Fruit fly (Drosophila melanogaster) whole organism: ENCODE measurements around the gene CG8774.

Experiments
- CG8478 ChIP-seq: fragments of >200 bp; optimal IDR thresholded peaks from 2 replicates; lab custom pipeline; 2018; ENCODE audit warnings: inconsistent platforms
- Dll ChIP-seq: fragments of >200 bp; optimal IDR thresholded peaks from 2 replicates; lab custom pipeline; 2017
- EcR ChIP-seq, 2 experiments: fragments of >200 bp; optimal IDR thresholded peaks; 2 replicates each; lab custom pipeline; 2017; ENCODE audit warnings: missing biosample characterization in 2 of 2, missing genetic modification characterization in 2 of 2, missing genetic modification reagents in 2 of 2
- pan ChIP-seq: fragments of >200 bp; optimal IDR thresholded peaks from 2 replicates; lab custom pipeline; 2017
- psq ChIP-seq: fragments of >200 bp; optimal IDR thresholded peaks from 2 replicates; lab custom pipeline; 2017
- usp ChIP-seq: fragments of >200 bp; optimal IDR thresholded peaks from 2 replicates; lab custom pipeline; 2017; ENCODE audit warnings: missing biosample characterization, missing genetic modification characterization, mixed read lengths

The CG8774 gene

dm6 chr3R:13298114-13298818 lies at the start of gene CG8774:
Gene CG8774 (plus strand): TSS chr3R:13298768.
- TF ChIP-seq EcR (GFP tag; optimal IDR thresholded peaks at IDR 0.05; lab: Kevin White, UChicago): no peak
- TF ChIP-seq Dll: no peak
- no peak for TF ChIP-seq usp (GFP tag; lab: Kevin White, UChicago)
- no peak for TF ChIP-seq CG8478 (lab: Kevin White, UChicago)
- no peak for TF ChIP-seq psq
- no peak for TF ChIP-seq pan (lab: Kevin White, UChicago)

dm6 chr3R:13257110-13257509 lies 41.5 kb upstream of the CG8774 start:
- TF ChIP-seq psq (no peak), Dll (no peak), CG8478 (lab: Kevin White, UChicago) (no peak), EcR (GFP tag; optimal IDR thresholded peaks at IDR 0.05; lab: Kevin White, UChicago) (no peak), pan (lab: Kevin White, UChicago) (no peak), usp (GFP tag; lab: Kevin White, UChicago) (no peak)

DNA sequence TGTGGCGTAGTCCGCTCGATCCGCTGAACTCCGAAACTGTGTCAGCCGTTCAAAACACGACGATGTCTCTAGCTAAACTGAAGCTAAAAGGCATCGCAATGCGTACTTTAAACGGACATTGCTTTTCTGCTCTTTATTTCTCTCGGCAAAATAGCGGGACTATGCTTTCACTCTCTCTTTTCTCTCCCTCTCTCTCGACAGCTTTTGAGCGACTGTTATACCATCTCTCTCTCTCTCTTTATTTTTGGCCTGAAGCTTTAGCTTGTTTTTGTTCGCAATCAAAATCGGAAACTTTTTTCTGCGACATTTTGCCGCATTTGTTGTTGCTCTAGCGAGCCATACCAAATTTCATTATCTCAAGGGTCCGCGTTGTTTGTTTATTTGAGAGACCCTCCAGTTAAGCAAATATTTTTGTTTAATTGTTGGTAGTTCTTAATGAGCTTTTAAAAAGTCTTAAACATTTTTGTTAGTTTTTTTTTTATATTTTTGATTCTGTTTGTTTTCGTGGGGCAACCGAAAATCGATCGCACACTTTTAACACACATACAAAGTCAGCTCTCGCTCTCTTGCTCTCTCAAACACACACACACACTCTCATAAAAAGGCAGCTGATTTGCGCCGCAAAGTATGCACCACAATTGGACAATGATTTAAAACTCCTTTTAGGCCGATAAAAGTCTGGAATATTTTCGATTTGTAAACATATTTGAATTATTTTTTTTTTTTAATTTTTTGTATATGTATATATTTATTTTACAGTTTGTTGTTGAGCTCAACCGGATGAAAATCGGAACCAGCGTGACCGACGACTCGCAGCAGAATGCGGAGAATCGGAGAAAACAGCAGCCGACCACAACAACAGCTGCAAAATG lies 39.6 kb upstream of the CG8774 start, which contains the start of gene Ace:
Ace (minus strand) TSS at position 822 of the 872 bp plus-strand sequence.
- TF ChIP-seq usp (GFP tag; lab: Kevin White, UChicago) (no peak), psq (no peak), CG8478 (lab: Kevin White, UChicago) (no peak), pan (lab: Kevin White, UChicago) (no peak), Dll (no peak), EcR (GFP tag; optimal IDR thresholded peaks at IDR 0.05; lab: Kevin White, UChicago) (no peak)

DNA sequence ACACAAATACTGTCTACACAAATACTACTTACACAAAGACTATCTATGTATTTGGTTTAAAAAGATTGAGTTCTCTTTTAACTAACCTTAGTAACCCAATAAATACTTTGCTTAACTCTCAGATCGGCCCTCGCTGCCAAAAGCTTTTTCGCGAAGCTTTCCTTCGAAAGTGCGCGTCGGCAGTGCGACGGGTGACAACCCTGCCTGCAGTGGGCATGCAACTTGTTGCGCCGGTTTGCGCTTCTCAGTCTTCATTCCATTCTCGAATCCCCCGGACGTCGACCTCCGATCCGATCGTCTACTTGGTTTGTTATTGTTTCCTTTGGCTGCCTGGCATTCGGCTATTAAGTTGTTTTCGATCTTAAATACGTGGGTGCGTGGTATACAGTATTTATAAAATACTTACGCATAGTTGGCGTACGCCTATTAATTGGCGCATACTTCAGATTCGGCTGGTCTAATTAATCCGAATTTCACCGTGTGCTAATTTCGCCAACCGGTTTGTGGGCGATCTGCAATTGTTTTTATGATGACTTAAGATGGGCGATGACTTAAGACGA lies 38.4 kb upstream of the CG8774 start, which contains the start of gene CG11686:
CG11686 (plus strand) TSS at position 243 of the 560 bp plus-strand sequence.
- TF ChIP-seq Dll: no peak
- no peak for TF ChIP-seq EcR (GFP tag; optimal IDR thresholded peaks at IDR 0.05; lab: Kevin White, UChicago)
- TF ChIP-seq psq: no peak
- TF ChIP-seq pan (lab: Kevin White, UChicago): no peak
- TF ChIP-seq CG8478 (lab: Kevin White, UChicago): no peak
- TF ChIP-seq usp (GFP tag; lab: Kevin White, UChicago): no peak

- no peak for TF ChIP-seq EcR (GFP tag; optimal IDR thresholded peaks at IDR 0.05; lab: Kevin White, UChicago)
- no peak for TF ChIP-seq Dll
- no peak for TF ChIP-seq pan (lab: Kevin White, UChicago)
- no peak for TF ChIP-seq psq
- no peak for TF ChIP-seq CG8478 (lab: Kevin White, UChicago)
- no peak for TF ChIP-seq usp (GFP tag; lab: Kevin White, UChicago)
Observed at dm6 chr3R:13261706-13262105, 36.9 kb upstream of the CG8774 start.

DNA sequence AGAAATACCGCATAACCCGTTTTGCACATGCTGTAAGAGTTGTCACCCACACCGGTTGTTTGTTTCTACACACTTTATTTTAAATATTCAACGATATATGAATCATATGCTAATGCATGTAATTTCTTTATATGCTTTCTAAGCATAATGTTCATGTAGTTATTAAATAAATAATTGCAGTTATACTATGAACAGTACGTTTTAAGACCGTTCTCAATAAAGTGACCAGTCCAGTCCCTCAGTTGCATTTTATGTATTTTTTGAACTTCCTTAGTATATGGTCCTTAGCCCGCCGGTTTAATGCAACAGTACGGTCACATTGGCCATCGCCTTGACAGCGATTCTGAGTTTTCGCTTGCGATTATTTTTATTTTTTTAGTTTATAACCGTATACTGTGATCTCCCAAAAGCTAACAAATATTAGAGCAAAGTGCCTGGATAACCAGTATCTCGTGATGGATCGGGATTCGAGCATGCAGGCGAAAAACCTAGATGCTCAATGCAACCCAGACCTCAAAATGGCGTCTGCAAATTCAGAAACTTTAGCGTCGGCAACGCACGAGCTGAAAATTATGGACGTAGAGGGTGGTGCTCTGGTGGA lies 34.4 kb upstream of the CG8774 start, which contains the start of gene Ravus:
Ravus (minus strand) TSS at position 1 of the 601 bp plus-strand sequence.
- TF ChIP-seq EcR (GFP tag; optimal IDR thresholded peaks at IDR 0.05; lab: Kevin White, UChicago) (no peak), psq (no peak), usp (GFP tag; lab: Kevin White, UChicago) (no peak), Dll (no peak), pan (lab: Kevin White, UChicago) (no peak), CG8478 (lab: Kevin White, UChicago) (no peak)

dm6 chr3R:13270648-13271047 lies 27.9 kb upstream of the CG8774 start:
- no peak for TF ChIP-seq psq
- TF ChIP-seq usp (GFP tag; lab: Kevin White, UChicago): no peak
- TF ChIP-seq CG8478 (lab: Kevin White, UChicago): no peak
- no peak for TF ChIP-seq Dll
- TF ChIP-seq pan (lab: Kevin White, UChicago): no peak
- TF ChIP-seq EcR (GFP tag; optimal IDR thresholded peaks at IDR 0.05; lab: Kevin White, UChicago): no peak

DNA sequence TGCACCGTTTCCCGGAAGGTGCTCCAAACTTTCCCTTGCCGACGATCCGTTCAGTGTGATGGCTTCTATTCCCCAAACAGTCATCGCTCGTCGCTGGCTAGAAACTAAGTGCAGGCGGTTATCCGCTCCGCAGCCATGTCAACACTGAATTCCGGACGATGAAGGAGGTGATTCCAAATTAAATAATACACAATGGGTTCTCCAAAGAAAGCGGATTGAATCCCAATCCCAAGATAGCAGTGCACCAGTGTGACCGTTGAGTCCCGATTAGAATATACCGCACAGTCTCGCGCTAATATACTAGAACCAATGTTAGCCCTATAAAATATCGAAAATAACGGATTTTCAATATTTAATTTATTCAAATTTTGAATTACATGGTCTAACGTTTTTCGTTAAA lies 26.8 kb upstream of the CG8774 start, which contains the start of gene TBC1D5:
TBC1D5 (minus strand) TSS at position 254 of the 400 bp plus-strand sequence.
- no peak for TF ChIP-seq pan (lab: Kevin White, UChicago)
- no peak for TF ChIP-seq Dll
- no peak for TF ChIP-seq CG8478 (lab: Kevin White, UChicago)
- no peak for TF ChIP-seq psq
- TF ChIP-seq usp (GFP tag; lab: Kevin White, UChicago): no peak
- TF ChIP-seq EcR (GFP tag; optimal IDR thresholded peaks at IDR 0.05; lab: Kevin White, UChicago): no peak

DNA sequence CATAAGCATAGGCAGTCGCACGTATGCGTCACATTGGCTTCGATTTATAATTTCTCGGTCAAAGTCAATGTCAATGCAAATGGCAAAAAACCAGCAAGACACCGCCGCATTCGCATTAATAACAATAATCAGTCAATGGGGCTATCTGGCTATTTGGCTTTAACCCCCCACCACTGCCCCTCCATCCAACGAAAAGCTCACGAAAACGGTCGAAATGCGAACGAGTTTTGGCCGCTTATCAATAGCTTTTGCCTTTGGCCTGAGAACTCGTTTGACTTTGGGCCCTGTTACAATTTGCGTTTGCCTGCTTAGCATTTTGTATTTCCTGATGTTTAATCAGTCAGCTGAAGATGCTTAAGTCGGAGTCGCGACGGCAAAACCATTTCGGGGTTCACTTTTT lies 25.1 kb upstream of the CG8774 start:
- TF ChIP-seq pan (lab: Kevin White, UChicago) (no peak), usp (GFP tag; lab: Kevin White, UChicago) (no peak), EcR (GFP tag; optimal IDR thresholded peaks at IDR 0.05; lab: Kevin White, UChicago) (no peak), CG8478 (lab: Kevin White, UChicago) (no peak), Dll (no peak), psq (no peak)

dm6 chr3R:13274257-13274796 lies 24.2 kb upstream of the CG8774 start:
- no peak for TF ChIP-seq EcR (GFP tag; optimal IDR thresholded peaks at IDR 0.05; lab: Kevin White, UChicago)
- TF ChIP-seq CG8478 (lab: Kevin White, UChicago): no peak
- no peak for TF ChIP-seq psq
- no peak for TF ChIP-seq pan (lab: Kevin White, UChicago)
- no peak for TF ChIP-seq usp (GFP tag; lab: Kevin White, UChicago)
- no peak for TF ChIP-seq Dll
